Worm (Caenorhabditis elegans) whole organism, L4/young adult: Measurements from ENCODE around the gene C15B12.2.

Source experiments
- dao-5 ChIP-seq: sonication (generic microtip); optimal IDR thresholded peaks from 2 replicates; lab custom pipeline; 2016; ENCODE audit warnings: missing genotype, missing genetic modification characterization, moderate library complexity, missing compliant biosample characterization
- him-1 ChIP-seq: sonication (generic microtip); optimal IDR thresholded peaks from 2 replicates; lab custom pipeline; 2016; ENCODE audit warnings: missing genotype, missing genetic modification reagents, missing genetic modification characterization, missing compliant biosample characterization

DNA sequence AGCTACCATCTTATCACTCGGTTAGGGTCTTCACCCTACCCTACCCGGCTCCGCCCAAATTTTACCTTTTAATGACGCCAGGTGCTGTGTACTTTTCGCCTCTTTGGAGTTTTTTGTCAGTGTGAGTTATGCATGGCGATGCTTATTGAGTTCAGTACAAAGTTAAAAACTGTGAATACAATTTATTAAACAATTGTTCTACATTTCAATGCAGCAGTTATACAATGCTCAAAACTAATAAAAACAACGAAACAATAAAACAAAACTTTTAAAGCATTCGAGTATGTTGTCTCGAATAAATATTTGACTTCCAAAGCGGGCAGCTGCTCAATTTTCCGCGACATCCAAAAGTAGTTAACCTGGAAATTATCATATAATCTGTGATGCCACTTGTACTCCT is 32.7 kb upstream of the C15B12.2 start, which contains the start of gene ctsa-2:
- TF ChIP-seq dao-5 (tag; lab: Kevin White, UChicago) (no peak), him-1 (no peak)
